Fruit fly (Drosophila melanogaster): ENCODE measurements around the gene brwl.

DNA sequence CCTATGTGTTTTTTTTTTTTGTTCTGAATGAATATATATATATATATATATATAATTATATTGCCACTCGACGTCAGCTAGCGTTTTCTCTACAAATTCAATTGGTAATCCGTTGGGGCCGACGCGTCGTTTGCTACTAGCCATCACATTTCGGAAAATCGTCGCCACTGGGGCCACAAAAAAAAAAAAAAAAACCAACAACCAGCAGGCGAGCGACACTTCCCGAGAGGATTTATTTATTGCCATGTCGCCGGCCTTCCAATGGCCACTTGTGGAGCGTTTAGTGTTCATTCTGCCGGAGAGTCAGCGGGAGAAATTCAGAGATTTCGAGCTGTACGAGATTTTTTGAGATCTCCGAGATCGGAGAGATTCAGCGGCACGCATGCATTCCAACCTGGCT lies 17.8 kb upstream of the brwl start:
- TF ChIP-seq CG8478 (optimal IDR thresholded peaks at IDR 0.05) (no peak), CTCF (optimal IDR thresholded peaks at IDR 0.05) (no peak)
